Fruit fly (Drosophila melanogaster): ENCODE results near the gene spz5.

The spz5 gene

dm6 chr3L:2850966-2851365 is 41.0 kb downstream of the spz5 start (continued):
- TF ChIP-seq fkh (GFP tag; optimal IDR thresholded peaks at IDR 0.05): no peak
- peak; percentile 53; the same call in 2 of the 3 replicates for TF ChIP-seq CG8119 (GFP tag; IDR thresholded peaks at IDR 0.05)
- TF ChIP-seq CG8319 (GFP tag; optimal IDR thresholded peaks at IDR 0.05): peak; percentile 58
- peak; percentile 75 for TF ChIP-seq CG10631 (GFP tag; optimal IDR thresholded peaks at IDR 0.05)
- peak; percentile 61 for TF ChIP-seq net (GFP tag; optimal IDR thresholded peaks at IDR 0.05)
- TF ChIP-seq Smox (GFP tag; optimal IDR thresholded peaks at IDR 0.05): peak; percentile 65
- peak; percentile 67 for TF ChIP-seq achi (GFP tag; optimal IDR thresholded peaks at IDR 0.05)
- TF ChIP-seq Eip78C (GFP tag): peak; percentile 92
- TF ChIP-seq CG6792 (GFP tag; optimal IDR thresholded peaks at IDR 0.05): peak; percentile 63
- peak; percentile 66 for TF ChIP-seq CG9139 (GFP tag; optimal IDR thresholded peaks at IDR 0.05)
- TF ChIP-seq spab (GFP tag; optimal IDR thresholded peaks at IDR 0.05): peak; percentile 70
- peak; percentile 76 for TF ChIP-seq CG6808 (GFP tag; optimal IDR thresholded peaks at IDR 0.05)
- TF ChIP-seq acj6 (GFP tag; optimal IDR thresholded peaks at IDR 0.05): peak; percentile 67
- no peak for TF ChIP-seq dac (GFP tag; optimal IDR thresholded peaks at IDR 0.05)
- peak; percentile 69 for TF ChIP-seq fd59A (GFP tag; optimal IDR thresholded peaks at IDR 0.05)
- peak; percentile 70 to 77 for TF ChIP-seq ss (GFP tag; optimal IDR thresholded peaks at IDR 0.05)
- TF ChIP-seq CG8632 (GFP tag; optimal IDR thresholded peaks at IDR 0.05): peak; percentile 24
- peak; percentile 49 for TF ChIP-seq CG32006 (GFP tag; optimal IDR thresholded peaks at IDR 0.05)
- TF ChIP-seq eg (GFP tag; IDR thresholded peaks at IDR 0.05): peak; percentile 53; the same call in 1 of the 3 replicates
- TF ChIP-seq svp (GFP tag): peak; percentile 82
- peak; percentile 58 for TF ChIP-seq cyc (GFP tag; optimal IDR thresholded peaks at IDR 0.05)
- peak; percentile 66 for TF ChIP-seq topi (GFP tag; optimal IDR thresholded peaks at IDR 0.05)
- peak; percentile 34 for TF ChIP-seq Lpt (GFP tag; optimal IDR thresholded peaks at IDR 0.05)
- TF ChIP-seq Sox14 (GFP tag; optimal IDR thresholded peaks at IDR 0.05): peak; percentile 76
- peak; percentile 49 for TF ChIP-seq CG34406 (GFP tag; optimal IDR thresholded peaks at IDR 0.05)
- peak; percentile 61 for TF ChIP-seq CG16779 (tag; optimal IDR thresholded peaks at IDR 0.05)
- TF ChIP-seq Ets21C (GFP tag; optimal IDR thresholded peaks at IDR 0.05): peak; percentile 1
- peak; percentile 74 for TF ChIP-seq Met (GFP tag; optimal IDR thresholded peaks at IDR 0.05)

- TF ChIP-seq Ets96B (tag; optimal IDR thresholded peaks at IDR 0.05): peak; percentile 56
- peak; percentile 24 for TF ChIP-seq OdsH (GFP tag; optimal IDR thresholded peaks at IDR 0.05)
- TF ChIP-seq Sox15 (GFP tag; optimal IDR thresholded peaks at IDR 0.05): no peak
- TF ChIP-seq dsx (GFP tag; optimal IDR thresholded peaks at IDR 0.05; ENCODE audit: poor library complexity, severe bottlenecking): peak; percentile 58
- TF ChIP-seq CG6792 (GFP tag; optimal IDR thresholded peaks at IDR 0.05): peak; percentile 17
- peak; percentile 21 for TF ChIP-seq acj6 (GFP tag; optimal IDR thresholded peaks at IDR 0.05)
- 0 out of 2 replicates have a peak, but pooled peaks have one; percentile 19 for TF ChIP-seq CG15336 (GFP tag; IDR thresholded peaks at IDR 0.05)
- TF ChIP-seq CG4318 (GFP tag; optimal IDR thresholded peaks at IDR 0.05): peak; percentile 8
- TF ChIP-seq CG31627 (GFP tag; optimal IDR thresholded peaks at IDR 0.05): no peak
- TF ChIP-seq CG3032 (tag; optimal IDR thresholded peaks at IDR 0.05): peak; percentile 59
- no peak for TF ChIP-seq lz (GFP tag; optimal IDR thresholded peaks at IDR 0.05)
- TF ChIP-seq CG10669 (GFP tag; optimal IDR thresholded peaks at IDR 0.05): peak; percentile 22
- TF ChIP-seq Hr38 (GFP tag; optimal IDR thresholded peaks at IDR 0.05): no peak
- no peak for TF ChIP-seq pdm3 (GFP tag; optimal IDR thresholded peaks at IDR 0.05)
- no peak for TF ChIP-seq Blimp-1 (GFP tag; optimal IDR thresholded peaks at IDR 0.05)
- peak; percentile 30 for TF ChIP-seq CG8632 (GFP tag; optimal IDR thresholded peaks at IDR 0.05)
- TF ChIP-seq CG3919 (GFP tag; optimal IDR thresholded peaks at IDR 0.05): peak; percentile 19
- no peak for TF ChIP-seq topi (GFP tag; optimal IDR thresholded peaks at IDR 0.05)
- no peak for TF ChIP-seq CG11294 (GFP tag; IDR thresholded peaks at IDR 0.05)
- TF ChIP-seq Lpt (GFP tag; optimal IDR thresholded peaks at IDR 0.05): no peak
- peak; percentile 28 for TF ChIP-seq CG34406 (GFP tag; optimal IDR thresholded peaks at IDR 0.05)
- TF ChIP-seq Sox102F (GFP tag; optimal IDR thresholded peaks at IDR 0.05): no peak
- peak; percentile 40 for TF ChIP-seq CG32006 (GFP tag; optimal IDR thresholded peaks at IDR 0.05)
- TF ChIP-seq fd59A (GFP tag; optimal IDR thresholded peaks at IDR 0.05): peak; percentile 15
- peak; percentile 50 for TF ChIP-seq svp (GFP tag)
- no peak for TF ChIP-seq net (GFP tag; optimal IDR thresholded peaks at IDR 0.05)
- TF ChIP-seq CG16779 (tag; optimal IDR thresholded peaks at IDR 0.05): no peak
- TF ChIP-seq eg (GFP tag; IDR thresholded peaks at IDR 0.05): no peak
- TF ChIP-seq CG6163 (GFP tag; IDR thresholded peaks at IDR 0.05): 0 out of 3 replicates have a peak, but pooled peaks have one; percentile 18
- TF ChIP-seq Sox14 (GFP tag; optimal IDR thresholded peaks at IDR 0.05): no peak
- no peak for TF ChIP-seq CG8319 (GFP tag; optimal IDR thresholded peaks at IDR 0.05)
- peak; percentile 81 for TF ChIP-seq Eip78C (GFP tag)
- no peak for TF ChIP-seq fd85E (GFP tag; optimal IDR thresholded peaks at IDR 0.05)
- peak; percentile 37 for TF ChIP-seq spab (GFP tag; optimal IDR thresholded peaks at IDR 0.05)
- no peak for TF ChIP-seq Ets21C (GFP tag; optimal IDR thresholded peaks at IDR 0.05)
- TF ChIP-seq CG7368 (GFP tag; optimal IDR thresholded peaks at IDR 0.05): no peak
- TF ChIP-seq CG1621 (tag; optimal IDR thresholded peaks at IDR 0.05): no peak
- TF ChIP-seq achi (GFP tag; optimal IDR thresholded peaks at IDR 0.05): peak; percentile 33
- TF ChIP-seq ss (GFP tag; optimal IDR thresholded peaks at IDR 0.05): peak; percentile 51 to 63
These were observed 43.0 kb downstream of the spz5 start for dm6 chr3L:2848940-2849339.
